Worm (Caenorhabditis elegans) whole organism, midembryonic: ENCODE results near the gene T27E4.5.

Source experiments
- T22C8.4 ChIP-seq: fragments of 200-800 bp; sonication (Bioruptor generic); IDR thresholded peaks from 2 replicates; pipeline ENCODE4 v1.3.6; 2022; ENCODE audit warnings: missing genetic modification characterization, missing compliant biosample characterization
- cog-1 ChIP-seq: sonication (generic microtip); optimal IDR thresholded peaks from 2 replicates; lab custom pipeline; 2016; ENCODE audit warnings: missing genetic modification characterization, missing compliant biosample characterization
- flt-1 ChIP-seq: fragments of 200-800 bp; sonication (Bioruptor generic); IDR thresholded peaks from 2 replicates; pipeline ENCODE4 v1.3.6; 2022; ENCODE audit warnings: missing genetic modification characterization, missing compliant biosample characterization
- klf-2 ChIP-seq: fragments of 200-800 bp; sonication (Bioruptor generic); conservative IDR thresholded peaks from 2 replicates; pipeline ENCODE4 v1.3.6; 2022; ENCODE audit warnings: missing genetic modification reagents, missing genetic modification characterization, missing compliant biosample characterization
- med-1 ChIP-seq: sonication (generic microtip); optimal IDR thresholded peaks from 2 replicates; lab custom pipeline; 2017; ENCODE audit warnings: missing genetic modification characterization, mild to moderate bottlenecking, missing compliant biosample characterization, antibody characterized with exemption, missing genetic modification reagents; ENCODE audit not compliant: insufficient read depth
- ref-1 ChIP-seq: fragments of 200-800 bp; sonication (Bioruptor generic); conservative IDR thresholded peaks from 2 replicates; pipeline ENCODE4 v1.3.6; 2022; ENCODE audit warnings: missing genetic modification reagents, missing genetic modification characterization, missing compliant biosample characterization
- tab-1 ChIP-seq: fragments of 200-800 bp; sonication (Bioruptor generic); IDR thresholded peaks from 2 replicates; pipeline ENCODE4 v1.3.6; 2022; ENCODE audit warnings: missing genetic modification characterization, missing compliant biosample characterization
- ztf-23 ChIP-seq: fragments of 200-800 bp; sonication (Bioruptor generic); IDR thresholded peaks from 2 replicates; pipeline ENCODE4 v1.3.6; 2022; ENCODE audit warnings: missing genetic modification reagents, missing genetic modification characterization, missing compliant biosample characterization
- ztf-29 ChIP-seq: fragments of 200-800 bp; sonication (Bioruptor generic); IDR thresholded peaks from 2 replicates; pipeline ENCODE4 v1.3.6; 2022; ENCODE audit warnings: missing genetic modification reagents, missing genetic modification characterization, missing compliant biosample characterization

T27E4.5 gene

ce11 chrV:9081410-9081809 is 11.8 kb upstream of the T27E4.5 start:
- TF ChIP-seq ztf-29 (GFP tag; lab: Robert Waterston, UW) = no peak
- TF ChIP-seq med-1 (GFP tag; lab: Kevin White, UChicago) = no peak
- no peak for TF ChIP-seq klf-2 (GFP tag; lab: Robert Waterston, UW)
- no peak for TF ChIP-seq flt-1 (GFP tag; lab: Robert Waterston, UW)
- no peak for TF ChIP-seq cog-1
- TF ChIP-seq tab-1 (GFP tag; lab: Robert Waterston, UW) = no peak
- no peak for TF ChIP-seq ztf-23 (GFP tag; lab: Robert Waterston, UW)
- TF ChIP-seq T22C8.4 = no peak
- TF ChIP-seq ref-1 (GFP tag; lab: Robert Waterston, UW) = no peak

ce11 chrV:9079965-9080432 is 10.4 kb upstream of the T27E4.5 start:
- TF ChIP-seq ztf-23 (GFP tag; lab: Robert Waterston, UW) = no peak

ce11 chrV:9078815-9079525 is 9.4 kb upstream of the T27E4.5 start:
- TF ChIP-seq flt-1 (GFP tag; lab: Robert Waterston, UW) (no peak), ref-1 (GFP tag; lab: Robert Waterston, UW) (no peak), ztf-23 (GFP tag; lab: Robert Waterston, UW) (no peak), T22C8.4 (no peak), ztf-29 (GFP tag; lab: Robert Waterston, UW) (no peak), cog-1 (no peak), klf-2 (GFP tag; lab: Robert Waterston, UW) (no peak), med-1 (GFP tag; lab: Kevin White, UChicago) (no peak), tab-1 (GFP tag; lab: Robert Waterston, UW) (no peak)

ce11 chrV:9078067-9078581 is 8.5 kb upstream of the T27E4.5 start:
- no peak for TF ChIP-seq tab-1 (GFP tag; lab: Robert Waterston, UW)
- TF ChIP-seq ztf-23 (GFP tag; lab: Robert Waterston, UW) = no peak
- no peak for TF ChIP-seq T22C8.4
- TF ChIP-seq ztf-29 (GFP tag; lab: Robert Waterston, UW) = no peak
- TF ChIP-seq cog-1 = no peak
- TF ChIP-seq ref-1 (GFP tag; lab: Robert Waterston, UW) = no peak
- no peak for TF ChIP-seq klf-2 (GFP tag; lab: Robert Waterston, UW)
- no peak for TF ChIP-seq flt-1 (GFP tag; lab: Robert Waterston, UW)
- no peak for TF ChIP-seq med-1 (GFP tag; lab: Kevin White, UChicago)

ce11 chrV:9076273-9076672 is 6.7 kb upstream of the T27E4.5 start, which contains the start of gene T27E4.7:
TSS of gene T27E4.7 (minus strand) at chrV:9076322.
- TF ChIP-seq tab-1 (GFP tag; lab: Robert Waterston, UW) (no peak), klf-2 (GFP tag; lab: Robert Waterston, UW) (no peak), ztf-29 (GFP tag; lab: Robert Waterston, UW) (no peak), med-1 (GFP tag; lab: Kevin White, UChicago) (no peak), ref-1 (GFP tag; lab: Robert Waterston, UW) (no peak), cog-1 (no peak), T22C8.4 (no peak), ztf-23 (GFP tag; lab: Robert Waterston, UW) (no peak), flt-1 (GFP tag; lab: Robert Waterston, UW) (no peak)

ce11 chrV:9075827-9076226 is 6.2 kb upstream of the T27E4.5 start:
- TF ChIP-seq ztf-29 (GFP tag; lab: Robert Waterston, UW) = no peak
- no peak for TF ChIP-seq med-1 (GFP tag; lab: Kevin White, UChicago)
- TF ChIP-seq ztf-23 (GFP tag; lab: Robert Waterston, UW) = no peak
- TF ChIP-seq cog-1 = no peak
- no peak for TF ChIP-seq tab-1 (GFP tag; lab: Robert Waterston, UW)
- no peak for TF ChIP-seq ref-1 (GFP tag; lab: Robert Waterston, UW)
- TF ChIP-seq klf-2 (GFP tag; lab: Robert Waterston, UW) = no peak
- no peak for TF ChIP-seq T22C8.4
- no peak for TF ChIP-seq flt-1 (GFP tag; lab: Robert Waterston, UW)

ce11 chrV:9074360-9074834 is 4.8 kb upstream of the T27E4.5 start:
- no peak for TF ChIP-seq klf-2 (GFP tag; lab: Robert Waterston, UW)
- TF ChIP-seq T22C8.4 = no peak
- no peak for TF ChIP-seq med-1 (GFP tag; lab: Kevin White, UChicago)

ce11 chrV:9073322-9074038 is 3.9 kb upstream of the T27E4.5 start, which contains the start of gene oac-50:
TSS of gene oac-50 (minus strand) at chrV:9073540.
- TF ChIP-seq tab-1 (GFP tag; lab: Robert Waterston, UW) (no peak), flt-1 (GFP tag; lab: Robert Waterston, UW) (no peak), med-1 (GFP tag; lab: Kevin White, UChicago) (no peak), ztf-29 (GFP tag; lab: Robert Waterston, UW) (no peak), cog-1 (no peak), ztf-23 (GFP tag; lab: Robert Waterston, UW) (no peak), klf-2 (GFP tag; lab: Robert Waterston, UW) (no peak), ref-1 (GFP tag; lab: Robert Waterston, UW) (no peak), T22C8.4 (no peak)

- TF ChIP-seq med-1 (GFP tag; lab: Kevin White, UChicago) (no peak), tab-1 (GFP tag; lab: Robert Waterston, UW) (no peak), klf-2 (GFP tag; lab: Robert Waterston, UW) (no peak)
Observed at ce11 chrV:9067678-9068077, 1.9 kb downstream of the T27E4.5 start, which contains the start of gene fip-2. TSS of gene fip-2 (plus strand) at chrV:9067978.
